Worm (Caenorhabditis elegans): Measurements from ENCODE around the gene cyp-34A7.
A peak's percentile ranks its signal among the peaks of the same experiment; 100 is the strongest.

cyp-34A7 gene

DNA sequence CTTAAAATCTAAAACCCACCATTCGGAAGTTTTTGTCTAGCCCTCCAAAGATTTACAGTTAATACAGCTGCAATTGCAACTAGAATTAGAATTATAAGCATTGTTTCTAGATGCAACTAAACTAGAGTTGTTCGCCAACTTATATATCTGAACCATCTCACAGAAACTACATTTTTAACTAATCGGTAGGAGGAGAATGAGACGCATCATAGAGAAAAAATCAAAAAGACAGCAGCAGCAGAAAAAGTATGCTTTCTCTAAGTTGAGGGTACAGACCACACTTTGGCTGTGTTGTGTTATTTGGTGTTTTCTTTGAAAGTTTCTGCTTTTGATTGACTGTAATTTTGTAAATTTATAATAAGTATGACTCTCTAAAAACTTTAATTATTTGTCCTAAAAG is at the start of gene cyp-34A7:
Gene cyp-34A7 (minus strand): TSS at position 101 of the 400 bp plus-strand sequence.
- TF ChIP-seq nhr-28 (tag; optimal IDR thresholded peaks at IDR 0.05) = peak; percentile 42
- TF ChIP-seq mdt-29 (GFP tag; IDR thresholded peaks at IDR 0.05) = no peak

DNA sequence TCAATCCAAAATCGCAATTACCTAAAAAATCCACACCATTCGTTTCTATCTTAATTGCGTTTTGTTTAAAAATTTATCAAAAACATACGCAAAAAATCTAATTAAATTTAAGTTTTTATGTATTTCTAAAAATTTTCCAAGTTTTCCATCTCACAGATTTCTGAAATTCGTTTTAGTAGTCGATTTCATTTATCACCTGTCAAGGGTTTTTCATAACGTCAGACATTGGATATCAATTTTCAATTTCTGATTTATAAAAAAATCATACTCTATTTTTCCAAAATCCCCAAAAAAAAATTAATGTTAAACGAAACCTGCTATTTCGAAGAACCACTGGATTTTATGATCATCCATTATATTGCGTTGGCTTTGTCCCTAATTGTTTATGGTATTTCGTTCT is 46.6 kb upstream of the cyp-34A7 start, which contains the start of gene srh-4:
Gene srh-4 (plus strand): TSS at position 301 of the 400 bp plus-strand sequence.
- TF ChIP-seq zfp-3 (GFP tag; conservative IDR thresholded peaks at IDR 0.05) = no peak
- TF ChIP-seq aha-1 (tag) = peak; percentile 3

DNA sequence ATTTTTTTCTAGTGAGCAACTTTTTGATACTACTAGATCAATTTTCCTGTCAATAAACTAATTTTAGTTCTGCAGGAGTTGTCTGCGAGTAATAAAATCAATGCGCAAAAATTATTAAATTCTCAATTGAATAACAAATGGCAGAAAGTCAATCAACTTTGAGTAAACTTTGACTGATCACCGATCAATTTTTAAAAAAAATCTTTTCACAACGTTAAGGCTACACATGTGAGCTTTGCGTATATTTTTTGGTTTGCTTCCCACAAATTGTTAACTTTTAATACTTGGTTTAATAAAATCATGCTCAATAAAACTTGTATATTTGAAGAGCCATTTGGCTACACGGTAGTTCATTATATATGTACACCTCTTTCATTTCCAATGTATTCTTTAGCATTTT is 44.3 kb upstream of the cyp-34A7 start, which contains the start of gene srh-7:
Gene srh-7 (plus strand): TSS at position 301 of the 400 bp plus-strand sequence.
- TF ChIP-seq ama-1 (optimal IDR thresholded peaks at IDR 0.05) (no peak), ztf-11 (tag; optimal IDR thresholded peaks at IDR 0.05) (no peak), zip-2 (tag; optimal IDR thresholded peaks at IDR 0.05) (no peak), arid-1 (GFP tag; conservative IDR thresholded peaks at IDR 0.05) (no peak), nhr-6 (tag; optimal IDR thresholded peaks at IDR 0.05) (no peak), vab-7 (GFP tag; IDR thresholded peaks at IDR 0.05) (no peak), unc-130 (GFP tag; optimal IDR thresholded peaks at IDR 0.05) (no peak), hif-1 (tag; optimal IDR thresholded peaks at IDR 0.05) (no peak), unc-62 (GFP tag; optimal IDR thresholded peaks at IDR 0.05 in 1 of 2) (no peak), unc-62 (tag; optimal IDR thresholded peaks at IDR 0.05) (no peak), nhr-28 (tag; optimal IDR thresholded peaks at IDR 0.05) (no peak), ceh-82 (tag; optimal IDR thresholded peaks at IDR 0.05) (no peak), egl-27 (tag; optimal IDR thresholded peaks at IDR 0.05) (no peak), attf-4 (tag; optimal IDR thresholded peaks at IDR 0.05) (no peak), daf-12 (tag; optimal IDR thresholded peaks at IDR 0.05) (no peak)

DNA sequence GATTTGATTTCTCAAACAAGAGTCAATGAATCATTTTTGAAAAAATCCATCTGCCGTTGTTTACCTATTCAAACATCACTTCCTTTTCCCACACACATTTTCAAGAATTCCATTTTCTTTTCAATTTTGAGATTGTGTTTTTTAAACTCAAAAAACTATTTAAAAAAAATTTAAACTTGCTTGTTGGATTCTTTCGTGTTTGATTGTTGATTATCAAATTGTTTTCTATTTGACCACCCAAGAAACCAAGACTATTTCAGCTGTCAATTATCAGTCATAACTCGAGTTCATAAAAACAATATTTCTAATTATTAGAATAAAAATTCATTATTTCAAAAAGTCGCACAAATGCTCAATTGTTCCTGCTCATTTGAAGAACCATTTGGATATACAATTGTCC is 41.6 kb upstream of the cyp-34A7 start, which contains the start of gene srh-8:
Gene srh-8 (plus strand): TSS at position 301 of the 400 bp plus-strand sequence.
- TF ChIP-seq aha-1 (tag) = peak; percentile 25
- no peak for TF ChIP-seq nhr-111 (GFP tag; optimal IDR thresholded peaks at IDR 0.05)

DNA sequence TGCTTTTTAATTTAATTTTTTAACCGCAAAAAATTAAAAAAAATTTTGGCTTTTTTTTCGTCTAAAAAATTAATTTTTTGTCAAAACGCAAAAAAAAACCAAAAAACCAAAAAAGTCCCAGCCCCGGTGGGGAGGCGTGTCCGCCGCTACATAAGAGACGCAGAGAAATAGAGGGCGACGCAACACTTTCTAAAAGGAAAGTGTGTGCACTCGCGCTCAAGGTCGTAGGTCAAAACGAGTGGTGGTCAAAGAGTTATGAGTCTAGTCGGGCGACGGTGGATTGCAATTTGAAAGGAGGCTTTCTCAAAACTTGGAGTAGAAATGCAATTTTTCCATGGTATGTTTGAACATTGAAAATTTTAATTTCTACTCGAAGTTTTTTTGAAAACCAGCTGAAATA is 41.0 kb upstream of the cyp-34A7 start:
- TF ChIP-seq F44E2.7 (GFP tag; IDR thresholded peaks at IDR 0.05) = no peak
- no peak for TF ChIP-seq egl-27 (tag; optimal IDR thresholded peaks at IDR 0.05)

DNA sequence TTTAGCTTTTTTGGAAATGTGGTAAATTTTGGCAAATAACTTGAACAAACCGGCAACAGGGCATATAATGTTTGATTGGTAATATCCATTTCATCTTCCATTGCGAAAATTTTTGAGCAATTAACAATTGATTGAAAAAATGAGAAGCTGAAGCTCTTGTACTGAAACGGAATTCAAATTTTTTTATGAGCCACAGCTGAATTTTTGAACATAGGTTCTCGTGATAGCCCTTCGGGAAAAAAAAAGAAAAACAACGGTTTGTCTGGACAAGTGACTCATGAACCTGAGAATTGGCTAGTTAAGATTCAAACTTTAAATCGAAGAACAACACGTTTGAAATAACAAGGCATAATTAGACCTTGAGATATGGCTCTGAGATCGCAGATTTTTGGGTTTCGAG is 32.2 kb upstream of the cyp-34A7 start, which contains the start of gene srx-62:
Gene srx-62 (minus strand): TSS at position 101 of the 400 bp plus-strand sequence.
- TF ChIP-seq lin-13 (GFP tag; optimal IDR thresholded peaks at IDR 0.05) = no peak
- TF ChIP-seq dmd-9 (GFP tag; IDR thresholded peaks at IDR 0.05) = no peak
- no peak for TF ChIP-seq hmg-1.1 (GFP tag; IDR thresholded peaks at IDR 0.05)
- no peak for TF ChIP-seq dmd-6 (GFP tag; IDR thresholded peaks at IDR 0.05)
- no peak for TF ChIP-seq hlh-11 (tag; optimal IDR thresholded peaks at IDR 0.05)
- no peak for TF ChIP-seq unc-39 (tag; optimal IDR thresholded peaks at IDR 0.05)
- TF ChIP-seq ceh-32 (tag; optimal IDR thresholded peaks at IDR 0.05; ENCODE audit: poor library complexity) = no peak
- no peak for TF ChIP-seq zfp-3 (GFP tag; conservative IDR thresholded peaks at IDR 0.05)
- TF ChIP-seq tra-1 (GFP tag; IDR thresholded peaks at IDR 0.05) = no peak

DNA sequence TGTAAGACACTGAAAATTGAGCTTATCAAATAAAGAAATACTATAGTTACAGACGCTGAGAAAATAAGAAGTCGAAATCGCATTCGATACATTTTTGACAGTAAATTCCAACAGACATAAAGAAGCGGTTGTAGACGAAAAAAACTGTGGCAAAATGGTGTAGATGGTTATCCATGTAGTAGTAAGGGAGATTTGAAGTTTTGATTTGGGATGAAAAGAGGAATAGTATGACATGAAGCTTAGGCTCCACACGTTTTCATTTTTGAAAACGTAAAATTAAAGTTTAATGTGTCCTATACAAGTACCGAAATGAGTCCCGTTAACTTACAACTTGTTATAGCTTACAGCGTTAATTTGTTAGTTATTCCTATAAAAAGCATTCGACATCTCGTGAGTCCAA is 30.4 kb upstream of the cyp-34A7 start, which contains the start of gene K09D9.9:
Gene K09D9.9 (minus strand): TSS at position 101 of the 400 bp plus-strand sequence.
- no peak for TF ChIP-seq lsy-2 (tag; optimal IDR thresholded peaks at IDR 0.05)
- TF ChIP-seq mxl-2 (GFP tag; conservative IDR thresholded peaks at IDR 0.05) = no peak
- no peak for TF ChIP-seq nhr-42 (GFP tag; IDR thresholded peaks at IDR 0.05)
- no peak for TF ChIP-seq mxl-3 (GFP tag; optimal IDR thresholded peaks at IDR 0.05)
- TF ChIP-seq dve-1 (tag; optimal IDR thresholded peaks at IDR 0.05; ENCODE audit: insufficient read depth) = no peak

Measured in whole organism, L4 larva.